Worm (Caenorhabditis elegans) whole organism, L2 larva: ENCODE measurements around the gene C16A3.2.

Experiments used
- C34F6.9 ChIP-seq: fragments of 150-350 bp; optimal IDR thresholded peaks from 2 replicates; lab custom pipeline; 2014; ENCODE audit warnings: missing biosample characterization, missing genetic modification characterization
- F13H6.1 ChIP-seq: sonication (generic microtip); optimal IDR thresholded peaks from 2 replicates; lab custom pipeline; 2016; ENCODE audit warnings: missing genetic modification characterization, missing compliant biosample characterization
- R02D3.7 ChIP-seq: fragments of 150-350 bp; optimal IDR thresholded peaks from 2 replicates; lab custom pipeline; 2014; ENCODE audit warnings: missing biosample characterization, missing genetic modification characterization
- aly-2 ChIP-seq: fragments of 150-350 bp; optimal IDR thresholded peaks from 2 replicates; lab custom pipeline; 2014; ENCODE audit warnings: missing biosample characterization, missing genetic modification characterization
- ama-1 ChIP-seq: fragments of 150-350 bp; optimal IDR thresholded peaks from 2 replicates; lab custom pipeline; 2018; ENCODE audit warnings: inconsistent platforms
- blmp-1 ChIP-seq: sonication (generic microtip); optimal IDR thresholded peaks from 2 replicates; lab custom pipeline; 2017; ENCODE audit warnings: missing genetic modification characterization, mild to moderate bottlenecking, missing compliant biosample characterization, antibody characterized with exemption, moderate library complexity; ENCODE audit not compliant: insufficient read depth
- ceh-82 ChIP-seq: fragments of 150-350 bp; optimal IDR thresholded peaks from 2 replicates; lab custom pipeline; 2014; ENCODE audit warnings: missing biosample characterization, missing genetic modification characterization
- dmd-4 ChIP-seq: sonication (generic microtip); optimal IDR thresholded peaks from 2 replicates; lab custom pipeline; 2017; ENCODE audit warnings: missing biosample characterization, missing genetic modification characterization
- egl-27 ChIP-seq: sonication (generic microtip); optimal IDR thresholded peaks from 3 replicates; lab custom pipeline; 2017; ENCODE audit warnings: missing biosample characterization, missing genetic modification reagents, missing genetic modification characterization
- elt-1 ChIP-seq: fragments of 150-350 bp; optimal IDR thresholded peaks from 2 replicates; lab custom pipeline; 2014; ENCODE audit warnings: missing biosample characterization, missing genetic modification characterization
- elt-3 ChIP-seq: sonication (generic microtip); optimal IDR thresholded peaks from 2 replicates; lab custom pipeline; 2017; ENCODE audit warnings: missing biosample characterization, missing genetic modification characterization
- fos-1 ChIP-seq: fragments of 150-350 bp; optimal IDR thresholded peaks from 2 replicates; lab custom pipeline; 2014; ENCODE audit warnings: missing biosample characterization, missing genetic modification characterization
- gmeb-1 ChIP-seq: fragments of 150-350 bp; optimal IDR thresholded peaks from 2 replicates; lab custom pipeline; 2014; ENCODE audit warnings: missing biosample characterization, missing genetic modification characterization
- lin-11 ChIP-seq: fragments of 150-350 bp; sonication (generic microtip); optimal IDR thresholded peaks from 2 replicates; lab custom pipeline; 2014; ENCODE audit warnings: missing biosample characterization, missing genetic modification characterization, inconsistent platforms, mixed read lengths
- lin-13 ChIP-seq: fragments of 150-350 bp; optimal IDR thresholded peaks from 2 replicates; lab custom pipeline; 2014; ENCODE audit warnings: missing biosample characterization, missing genetic modification reagents, missing genetic modification characterization
- lin-39 ChIP-seq: fragments of 150-350 bp; optimal IDR thresholded peaks from 2 replicates; lab custom pipeline; 2014; ENCODE audit warnings: missing biosample characterization, missing genetic modification reagents, missing genetic modification characterization
- lsy-2 ChIP-seq, 2 experiments: fragments of 150-350 bp in 1 of 2; sonication (generic microtip) in 1 of 2; optimal IDR thresholded peaks; 2 replicates each; lab custom pipeline; 2014 to 2017; ENCODE audit warnings: missing biosample characterization in 2 of 2, missing genetic modification characterization in 2 of 2
- mab-5 ChIP-seq: fragments of 150-350 bp; optimal IDR thresholded peaks from 2 replicates; lab custom pipeline; 2014; ENCODE audit warnings: missing biosample characterization, missing genetic modification characterization
- mbf-1 ChIP-seq: sonication (generic microtip); optimal IDR thresholded peaks from 2 replicates; lab custom pipeline; 2017; ENCODE audit warnings: missing biosample characterization, missing genetic modification characterization
- mdl-1 ChIP-seq, 2 experiments: fragments of 150-350 bp in 1 of 2; sonication (generic microtip) in 1 of 2; optimal IDR thresholded peaks; 2 replicates each; lab custom pipeline; 2017; ENCODE audit warnings: missing biosample characterization in 2 of 2, missing genetic modification characterization in 2 of 2
- nhr-10 ChIP-seq: sonication (generic microtip); optimal IDR thresholded peaks from 2 replicates; lab custom pipeline; 2017; ENCODE audit warnings: missing biosample characterization, missing genetic modification characterization
- nhr-12 ChIP-seq: fragments of 150-350 bp; optimal IDR thresholded peaks from 2 replicates; lab custom pipeline; 2014; ENCODE audit warnings: missing biosample characterization, missing genetic modification characterization
- nhr-129 ChIP-seq: fragments of 150-350 bp; optimal IDR thresholded peaks from 2 replicates; lab custom pipeline; 2014; ENCODE audit warnings: missing biosample characterization, missing genetic modification characterization
- nhr-21 ChIP-seq: fragments of 150-350 bp; optimal IDR thresholded peaks from 2 replicates; lab custom pipeline; 2014; ENCODE audit warnings: missing biosample characterization, missing genetic modification characterization
- nhr-23 ChIP-seq: fragments of 150-350 bp; optimal IDR thresholded peaks from 2 replicates; lab custom pipeline; 2014; ENCODE audit warnings: missing biosample characterization, missing genetic modification reagents, missing genetic modification characterization
- nhr-25 ChIP-seq: fragments of 150-350 bp; sonication (generic microtip); optimal IDR thresholded peaks from 3 replicates; lab custom pipeline; 2014; ENCODE audit warnings: missing biosample characterization, missing genetic modification characterization
- nhr-6 ChIP-seq: fragments of 150-350 bp; optimal IDR thresholded peaks from 2 replicates; lab custom pipeline; 2014; ENCODE audit warnings: missing biosample characterization, missing genetic modification characterization
- nhr-77 ChIP-seq: fragments of 150-350 bp; optimal IDR thresholded peaks from 2 replicates; lab custom pipeline; 2014; ENCODE audit warnings: missing biosample characterization, missing genetic modification characterization
- peb-1 ChIP-seq: fragments of 150-350 bp; optimal IDR thresholded peaks from 2 replicates; lab custom pipeline; 2014; ENCODE audit warnings: missing biosample characterization, missing genetic modification characterization
- sem-4 ChIP-seq: fragments of 150-350 bp; optimal IDR thresholded peaks from 2 replicates; lab custom pipeline; 2014; ENCODE audit warnings: missing biosample characterization, missing genetic modification reagents, missing genetic modification characterization
- skn-1 ChIP-seq: sonication (generic microtip); optimal IDR thresholded peaks from 2 replicates; lab custom pipeline; 2017; ENCODE audit warnings: missing biosample characterization, missing genetic modification characterization
- sma-3 ChIP-seq: sonication (generic microtip); optimal IDR thresholded peaks from 2 replicates; lab custom pipeline; 2016; ENCODE audit warnings: missing genetic modification reagents, missing genetic modification characterization, missing compliant biosample characterization
- sma-9 ChIP-seq, 2 experiments: fragments of 150-350 bp in 1 of 2; sonication (generic microtip) in 1 of 2; optimal IDR thresholded peaks; 2 replicates each; lab custom pipeline; 2014 to 2016; ENCODE audit warnings: missing genetic modification characterization in 2 of 2, mild to moderate bottlenecking in 1 of 2, missing biosample characterization in 1 of 2, missing compliant biosample characterization in 1 of 2, missing genetic modification reagents in 1 of 2, moderate library complexity in 1 of 2
- snpc-4 ChIP-seq: fragments of 150-350 bp; optimal IDR thresholded peaks from 2 replicates; lab custom pipeline; 2014; ENCODE audit warnings: missing biosample characterization, missing genetic modification characterization
- unc-39 ChIP-seq: fragments of 150-350 bp; optimal IDR thresholded peaks from 2 replicates; lab custom pipeline; 2014; ENCODE audit warnings: missing biosample characterization, missing genetic modification characterization
- unc-55 ChIP-seq: fragments of 150-350 bp; sonication (generic microtip); optimal IDR thresholded peaks from 3 replicates; lab custom pipeline; 2014; ENCODE audit warnings: missing biosample characterization, missing genetic modification reagents, missing genetic modification characterization
- unc-62 ChIP-seq: fragments of 150-350 bp; optimal IDR thresholded peaks from 2 replicates; lab custom pipeline; 2014; ENCODE audit warnings: missing biosample characterization, missing genetic modification reagents, missing genetic modification characterization
- zag-1 ChIP-seq: fragments of 150-350 bp; optimal IDR thresholded peaks from 2 replicates; lab custom pipeline; 2014; ENCODE audit warnings: missing biosample characterization, missing genetic modification characterization
- ztf-1 ChIP-seq: fragments of 200-800 bp; sonication (Bioruptor generic); conservative IDR thresholded peaks from 2 replicates; pipeline ENCODE4 v1.3.6; 2022; ENCODE audit warnings: missing genetic modification characterization, missing compliant biosample characterization
- ztf-11 ChIP-seq: sonication (generic microtip); optimal IDR thresholded peaks from 2 replicates; lab custom pipeline; 2017; ENCODE audit warnings: missing biosample characterization, missing genetic modification characterization

C16A3.2 gene

DNA sequence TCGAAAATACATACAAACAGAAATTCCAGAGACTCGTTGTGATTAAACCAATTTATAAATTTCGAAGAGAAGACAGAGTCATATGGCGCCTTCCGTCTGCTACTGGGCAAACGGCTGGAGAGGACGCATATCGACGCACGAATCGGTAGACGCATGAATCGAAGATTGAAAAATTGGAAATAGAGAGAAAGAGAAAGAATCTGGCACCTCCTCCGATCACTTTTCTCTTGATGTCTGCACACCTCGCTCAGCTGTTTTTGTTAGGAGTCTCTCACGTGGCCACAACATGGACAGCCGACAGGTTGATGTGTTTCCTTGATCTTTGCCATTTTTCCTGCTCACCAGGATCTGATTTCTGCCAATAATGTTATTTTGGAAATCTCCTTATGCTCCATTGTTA is 29.5 kb upstream of the C16A3.2 start:
- TF ChIP-seq elt-1 (tag; lab: Kevin White, UChicago), result no peak
- TF ChIP-seq sem-4 (tag; lab: Kevin White, UChicago), result peak; percentile 50
- TF ChIP-seq mdl-1 (tag; optimal IDR thresholded peaks at IDR 0.05; lab: Kevin White, UChicago), result peak in 1 of 2 experiments; percentile 1
- TF ChIP-seq nhr-21, result no peak
- peak; percentile 30 for TF ChIP-seq F13H6.1
- TF ChIP-seq mbf-1 (tag; lab: Kevin White, UChicago), result no peak
- no peak for TF ChIP-seq nhr-77 (tag; lab: Kevin White, UChicago)
- no peak for TF ChIP-seq lin-11
- peak; percentile 8 for TF ChIP-seq mab-5 (tag; lab: Kevin White, UChicago)
- TF ChIP-seq nhr-25 (tag; lab: Kevin White, UChicago), result peak; percentile 34
- TF ChIP-seq sma-9 (GFP tag; optimal IDR thresholded peaks at IDR 0.05; lab: Kevin White, UChicago), result peak; percentile 83
- TF ChIP-seq sma-9 (tag; optimal IDR thresholded peaks at IDR 0.05; lab: Kevin White, UChicago), result no peak
- TF ChIP-seq blmp-1 (tag; lab: Kevin White, UChicago), result peak; percentile 31
- no peak for TF ChIP-seq peb-1 (tag; lab: Kevin White, UChicago)
- peak in 1 of 2 experiments; percentile 23 for TF ChIP-seq lsy-2 (tag; optimal IDR thresholded peaks at IDR 0.05; lab: Kevin White, UChicago)
- TF ChIP-seq nhr-129 (tag; lab: Kevin White, UChicago), result peak; percentile 74
- TF ChIP-seq C34F6.9 (tag; lab: Kevin White, UChicago), result peak; percentile 47
- no peak for TF ChIP-seq ztf-11 (tag; lab: Kevin White, UChicago)
- no peak for TF ChIP-seq lin-13 (GFP tag; lab: Kevin White, UChicago)
- TF ChIP-seq, all 48 proteins: peak for 10

ce11 chrIII:6360825-6361224 is 28.8 kb upstream of the C16A3.2 start:
- TF ChIP-seq nhr-12 (tag; lab: Kevin White, UChicago), result no peak
- no peak for TF ChIP-seq unc-62 (GFP tag; lab: Kevin White, UChicago)
- no peak for TF ChIP-seq nhr-6 (tag; lab: Kevin White, UChicago)
- TF ChIP-seq unc-55 (GFP tag; lab: Kevin White, UChicago), result no peak
- TF ChIP-seq dmd-4 (tag; lab: Kevin White, UChicago), result no peak
- TF ChIP-seq peb-1 (tag; lab: Kevin White, UChicago), result no peak
- peak in 1 of 2 experiments; percentile 35 for TF ChIP-seq lsy-2 (tag; optimal IDR thresholded peaks at IDR 0.05; lab: Kevin White, UChicago)
- TF ChIP-seq nhr-10 (tag; lab: Kevin White, UChicago), result no peak
- no peak for TF ChIP-seq elt-3
- TF ChIP-seq unc-39 (tag; lab: Kevin White, UChicago), result no peak
- TF ChIP-seq ceh-82, result no peak
- TF ChIP-seq sma-9 (GFP tag; optimal IDR thresholded peaks at IDR 0.05; lab: Kevin White, UChicago), result peak; percentile 73
- TF ChIP-seq sma-9 (tag; optimal IDR thresholded peaks at IDR 0.05; lab: Kevin White, UChicago), result no peak
- TF ChIP-seq ztf-11 (tag; lab: Kevin White, UChicago), result no peak
- TF ChIP-seq skn-1, result no peak
- TF ChIP-seq mab-5 (tag; lab: Kevin White, UChicago), result no peak
- no peak for TF ChIP-seq F13H6.1
- TF ChIP-seq lin-39 (tag; lab: Kevin White, UChicago), result no peak
- TF ChIP-seq ama-1, result no peak
- TF ChIP-seq nhr-129 (tag; lab: Kevin White, UChicago), result peak; percentile 73
- TF ChIP-seq nhr-23 (tag; lab: Kevin White, UChicago), result no peak
- peak; percentile 24 for TF ChIP-seq egl-27 (tag; lab: Kevin White, UChicago)
- peak; percentile 41 for TF ChIP-seq nhr-21
- no peak for TF ChIP-seq snpc-4
- no peak for TF ChIP-seq aly-2 (tag; lab: Kevin White, UChicago)
- no peak for TF ChIP-seq lin-13 (GFP tag; lab: Kevin White, UChicago)
- peak; percentile 42 for TF ChIP-seq nhr-25 (tag; lab: Kevin White, UChicago)
- peak; percentile 89 for TF ChIP-seq blmp-1 (tag; lab: Kevin White, UChicago)
- TF ChIP-seq fos-1 (tag; lab: Kevin White, UChicago), result no peak
- TF ChIP-seq nhr-77 (tag; lab: Kevin White, UChicago), result no peak
- TF ChIP-seq sma-3 (GFP tag; lab: Kevin White, UChicago), result peak; percentile 16
- no peak for TF ChIP-seq R02D3.7
- no peak for TF ChIP-seq zag-1 (tag; lab: Kevin White, UChicago)
- TF ChIP-seq ztf-1 (GFP tag; lab: Robert Waterston, UW), result no peak
- no peak for TF ChIP-seq gmeb-1
- peak in 1 of 2 experiments; percentile 24 for TF ChIP-seq mdl-1 (tag; optimal IDR thresholded peaks at IDR 0.05; lab: Kevin White, UChicago)
- TF ChIP-seq, all 48 proteins: peak for 9
